Worm (Caenorhabditis elegans) whole organism, L2 larva: Measurements from ENCODE around the gene T19C9.8.

Source experiments
- F13H6.1 ChIP-seq: sonication (generic microtip); optimal IDR thresholded peaks from 2 replicates; lab custom pipeline; 2016; ENCODE audit warnings: missing genetic modification characterization, missing compliant biosample characterization
- R02D3.7 ChIP-seq: fragments of 150-350 bp; optimal IDR thresholded peaks from 2 replicates; lab custom pipeline; 2014; ENCODE audit warnings: missing biosample characterization, missing genetic modification characterization
- ZK546.5 ChIP-seq: sonication (generic microtip); optimal IDR thresholded peaks from 2 replicates; lab custom pipeline; 2017; ENCODE audit warnings: missing biosample characterization, missing genetic modification characterization
- aly-2 ChIP-seq: fragments of 150-350 bp; optimal IDR thresholded peaks from 2 replicates; lab custom pipeline; 2014; ENCODE audit warnings: missing biosample characterization, missing genetic modification characterization
- ama-1 ChIP-seq: fragments of 150-350 bp; optimal IDR thresholded peaks from 2 replicates; lab custom pipeline; 2018; ENCODE audit warnings: inconsistent platforms
- ceh-16 ChIP-seq: fragments of 150-350 bp; optimal IDR thresholded peaks from 2 replicates; lab custom pipeline; 2014; ENCODE audit warnings: missing biosample characterization, missing genetic modification characterization
- crh-2 ChIP-seq: sonication (generic microtip); optimal IDR thresholded peaks from 2 replicates; lab custom pipeline; 2017; ENCODE audit warnings: missing biosample characterization, missing genetic modification characterization
- egl-27 ChIP-seq: sonication (generic microtip); optimal IDR thresholded peaks from 3 replicates; lab custom pipeline; 2017; ENCODE audit warnings: missing biosample characterization, missing genetic modification reagents, missing genetic modification characterization
- elt-1 ChIP-seq: fragments of 150-350 bp; optimal IDR thresholded peaks from 2 replicates; lab custom pipeline; 2014; ENCODE audit warnings: missing biosample characterization, missing genetic modification characterization
- fos-1 ChIP-seq: fragments of 150-350 bp; optimal IDR thresholded peaks from 2 replicates; lab custom pipeline; 2014; ENCODE audit warnings: missing biosample characterization, missing genetic modification characterization
- gmeb-1 ChIP-seq: fragments of 150-350 bp; optimal IDR thresholded peaks from 2 replicates; lab custom pipeline; 2014; ENCODE audit warnings: missing biosample characterization, missing genetic modification characterization
- lin-11 ChIP-seq: fragments of 150-350 bp; sonication (generic microtip); optimal IDR thresholded peaks from 2 replicates; lab custom pipeline; 2014; ENCODE audit warnings: missing biosample characterization, missing genetic modification characterization, inconsistent platforms, mixed read lengths
- lin-13 ChIP-seq: fragments of 150-350 bp; optimal IDR thresholded peaks from 2 replicates; lab custom pipeline; 2014; ENCODE audit warnings: missing biosample characterization, missing genetic modification reagents, missing genetic modification characterization
- lin-39 ChIP-seq: fragments of 150-350 bp; optimal IDR thresholded peaks from 2 replicates; lab custom pipeline; 2014; ENCODE audit warnings: missing biosample characterization, missing genetic modification reagents, missing genetic modification characterization
- lsy-2 ChIP-seq, 2 experiments: fragments of 150-350 bp in 1 of 2; sonication (generic microtip) in 1 of 2; optimal IDR thresholded peaks; 2 replicates each; lab custom pipeline; 2014 to 2017; ENCODE audit warnings: missing biosample characterization in 2 of 2, missing genetic modification characterization in 2 of 2
- mab-5 ChIP-seq: fragments of 150-350 bp; optimal IDR thresholded peaks from 2 replicates; lab custom pipeline; 2014; ENCODE audit warnings: missing biosample characterization, missing genetic modification characterization
- mbf-1 ChIP-seq: sonication (generic microtip); optimal IDR thresholded peaks from 2 replicates; lab custom pipeline; 2017; ENCODE audit warnings: missing biosample characterization, missing genetic modification characterization
- mdl-1 ChIP-seq, 2 experiments: fragments of 150-350 bp in 1 of 2; sonication (generic microtip) in 1 of 2; optimal IDR thresholded peaks; 2 replicates each; lab custom pipeline; 2017; ENCODE audit warnings: missing biosample characterization in 2 of 2, missing genetic modification characterization in 2 of 2
- nhr-10 ChIP-seq: sonication (generic microtip); optimal IDR thresholded peaks from 2 replicates; lab custom pipeline; 2017; ENCODE audit warnings: missing biosample characterization, missing genetic modification characterization
- nhr-11 ChIP-seq: fragments of 150-350 bp; optimal IDR thresholded peaks from 2 replicates; lab custom pipeline; 2014; ENCODE audit warnings: missing biosample characterization, missing genetic modification characterization
- nhr-12 ChIP-seq: fragments of 150-350 bp; optimal IDR thresholded peaks from 2 replicates; lab custom pipeline; 2014; ENCODE audit warnings: missing biosample characterization, missing genetic modification characterization
- nhr-129 ChIP-seq: fragments of 150-350 bp; optimal IDR thresholded peaks from 2 replicates; lab custom pipeline; 2014; ENCODE audit warnings: missing biosample characterization, missing genetic modification characterization
- nhr-21 ChIP-seq: fragments of 150-350 bp; optimal IDR thresholded peaks from 2 replicates; lab custom pipeline; 2014; ENCODE audit warnings: missing biosample characterization, missing genetic modification characterization
- nhr-23 ChIP-seq: fragments of 150-350 bp; optimal IDR thresholded peaks from 2 replicates; lab custom pipeline; 2014; ENCODE audit warnings: missing biosample characterization, missing genetic modification reagents, missing genetic modification characterization
- nhr-237 ChIP-seq: fragments of 150-350 bp; optimal IDR thresholded peaks from 2 replicates; lab custom pipeline; 2014; ENCODE audit warnings: missing biosample characterization, missing genetic modification characterization
- nhr-25 ChIP-seq: fragments of 150-350 bp; sonication (generic microtip); optimal IDR thresholded peaks from 3 replicates; lab custom pipeline; 2014; ENCODE audit warnings: missing biosample characterization, missing genetic modification characterization
- nhr-77 ChIP-seq: fragments of 150-350 bp; optimal IDR thresholded peaks from 2 replicates; lab custom pipeline; 2014; ENCODE audit warnings: missing biosample characterization, missing genetic modification characterization
- peb-1 ChIP-seq: fragments of 150-350 bp; optimal IDR thresholded peaks from 2 replicates; lab custom pipeline; 2014; ENCODE audit warnings: missing biosample characterization, missing genetic modification characterization
- sem-4 ChIP-seq: fragments of 150-350 bp; optimal IDR thresholded peaks from 2 replicates; lab custom pipeline; 2014; ENCODE audit warnings: missing biosample characterization, missing genetic modification reagents, missing genetic modification characterization
- skn-1 ChIP-seq: sonication (generic microtip); optimal IDR thresholded peaks from 2 replicates; lab custom pipeline; 2017; ENCODE audit warnings: missing biosample characterization, missing genetic modification characterization
- sma-3 ChIP-seq: sonication (generic microtip); optimal IDR thresholded peaks from 2 replicates; lab custom pipeline; 2016; ENCODE audit warnings: missing genetic modification reagents, missing genetic modification characterization, missing compliant biosample characterization
- sma-9 ChIP-seq, 2 experiments: fragments of 150-350 bp in 1 of 2; sonication (generic microtip) in 1 of 2; optimal IDR thresholded peaks; 2 replicates each; lab custom pipeline; 2014 to 2016; ENCODE audit warnings: missing genetic modification characterization in 2 of 2, mild to moderate bottlenecking in 1 of 2, missing biosample characterization in 1 of 2, missing compliant biosample characterization in 1 of 2, missing genetic modification reagents in 1 of 2, moderate library complexity in 1 of 2
- snpc-4 ChIP-seq: fragments of 150-350 bp; optimal IDR thresholded peaks from 2 replicates; lab custom pipeline; 2014; ENCODE audit warnings: missing biosample characterization, missing genetic modification characterization
- unc-39 ChIP-seq: fragments of 150-350 bp; optimal IDR thresholded peaks from 2 replicates; lab custom pipeline; 2014; ENCODE audit warnings: missing biosample characterization, missing genetic modification characterization
- unc-55 ChIP-seq: fragments of 150-350 bp; sonication (generic microtip); optimal IDR thresholded peaks from 3 replicates; lab custom pipeline; 2014; ENCODE audit warnings: missing biosample characterization, missing genetic modification reagents, missing genetic modification characterization
- unc-62 ChIP-seq: fragments of 150-350 bp; optimal IDR thresholded peaks from 2 replicates; lab custom pipeline; 2014; ENCODE audit warnings: missing biosample characterization, missing genetic modification reagents, missing genetic modification characterization
- zag-1 ChIP-seq: fragments of 150-350 bp; optimal IDR thresholded peaks from 2 replicates; lab custom pipeline; 2014; ENCODE audit warnings: missing biosample characterization, missing genetic modification characterization
- ztf-11 ChIP-seq: sonication (generic microtip); optimal IDR thresholded peaks from 2 replicates; lab custom pipeline; 2017; ENCODE audit warnings: missing biosample characterization, missing genetic modification characterization
- ztf-4 ChIP-seq: fragments of 150-350 bp; optimal IDR thresholded peaks from 2 replicates; lab custom pipeline; 2014; ENCODE audit warnings: missing biosample characterization, missing genetic modification characterization

Gene T19C9.8

DNA sequence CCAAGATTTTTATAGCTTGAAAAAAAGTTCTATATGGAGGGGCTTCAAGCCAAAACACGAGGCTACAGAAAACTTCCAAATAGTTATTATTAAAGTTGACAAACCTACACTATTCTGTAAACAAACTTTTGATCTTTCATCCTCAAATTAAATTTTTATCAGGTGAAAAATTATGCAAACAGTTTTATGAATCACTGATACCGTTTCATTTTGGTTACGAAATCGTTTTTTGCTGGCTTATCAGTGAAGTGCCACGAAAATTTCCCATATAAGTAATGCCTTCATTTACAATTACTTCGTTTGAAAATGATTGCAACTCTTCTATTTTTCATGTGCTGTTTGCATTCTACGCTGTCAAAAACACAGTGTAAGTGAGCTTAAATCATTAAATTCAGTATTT is at the start of gene T19C9.8:
TSS of gene T19C9.8 (plus strand) at position 299 of the 400 bp plus-strand sequence.
- TF ChIP-seq fos-1 (tag; lab: Kevin White, UChicago): peak; percentile 95
- no peak for TF ChIP-seq lin-11 (tag; lab: Kevin White, UChicago)
- no peak for TF ChIP-seq elt-1 (tag; lab: Kevin White, UChicago)
- TF ChIP-seq gmeb-1 (tag; lab: Kevin White, UChicago): no peak
- no peak for TF ChIP-seq nhr-77 (tag; lab: Kevin White, UChicago)
- TF ChIP-seq ama-1 (lab: Kevin White, UChicago): no peak
- no peak for TF ChIP-seq nhr-10 (tag; lab: Kevin White, UChicago)
- TF ChIP-seq lsy-2 (tag; optimal IDR thresholded peaks at IDR 0.05; lab: Kevin White, UChicago): no peak
- peak; percentile 10 for TF ChIP-seq sma-9 (GFP tag; optimal IDR thresholded peaks at IDR 0.05; lab: Kevin White, UChicago)
- no peak for TF ChIP-seq sma-9 (tag; optimal IDR thresholded peaks at IDR 0.05; lab: Kevin White, UChicago)
- no peak for TF ChIP-seq zag-1 (tag; lab: Kevin White, UChicago)

DNA sequence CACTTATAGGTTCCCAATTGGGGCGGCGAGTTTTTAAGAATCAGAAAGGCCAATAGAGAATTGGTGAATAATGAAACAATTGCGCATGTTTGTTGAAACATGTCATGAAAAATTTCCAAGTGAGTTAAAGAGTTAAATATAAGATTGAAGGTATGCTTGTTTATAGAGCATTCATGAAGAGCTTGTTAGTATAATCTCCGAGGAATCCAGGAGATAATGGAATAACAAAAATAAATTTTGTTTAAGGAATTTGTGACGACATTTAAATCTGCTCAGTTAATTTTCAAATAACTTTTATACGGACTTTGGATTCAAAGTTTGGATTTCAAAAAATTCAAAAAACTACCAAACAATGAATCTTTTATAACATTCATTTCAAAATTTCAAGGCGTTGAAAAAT is 48.5 kb upstream of the T19C9.8 start, which contains the start of gene str-199:
TSS of gene str-199 (minus strand) at position 101 of the 400 bp plus-strand sequence.
- TF ChIP-seq zag-1 (tag; lab: Kevin White, UChicago) (no peak), egl-27 (no peak), ztf-11 (no peak), elt-1 (tag; lab: Kevin White, UChicago) (no peak), ZK546.5 (no peak), gmeb-1 (tag; lab: Kevin White, UChicago) (no peak), nhr-23 (tag; lab: Kevin White, UChicago) (no peak), unc-55 (no peak), crh-2 (no peak), sem-4 (tag; lab: Kevin White, UChicago) (no peak), sma-9 (GFP tag; optimal IDR thresholded peaks at IDR 0.05; lab: Kevin White, UChicago) (no peak), sma-9 (tag; optimal IDR thresholded peaks at IDR 0.05; lab: Kevin White, UChicago) (no peak), ztf-4 (no peak)

DNA sequence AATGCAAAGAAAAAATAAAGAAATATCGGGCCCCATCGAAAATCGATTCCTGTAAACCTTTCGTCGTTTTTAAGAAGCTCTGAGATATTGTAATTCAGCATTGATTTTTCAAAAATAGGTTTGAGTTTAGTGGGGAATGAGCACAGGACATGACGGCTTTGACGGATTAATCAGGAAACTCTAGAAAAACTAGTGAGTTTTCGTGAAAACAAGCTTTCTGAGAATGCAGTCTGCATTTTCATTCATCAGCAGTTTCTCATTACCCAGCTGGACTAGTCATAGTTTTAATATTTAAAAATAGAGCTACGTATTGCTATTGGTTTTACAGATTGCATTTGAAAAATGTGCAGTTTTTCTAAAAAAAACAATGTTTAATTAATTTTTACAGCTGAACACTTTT is 46.7 kb upstream of the T19C9.8 start, which contains the start of gene srz-47:
TSS of gene srz-47 (minus strand) at position 101 of the 400 bp plus-strand sequence.
- TF ChIP-seq nhr-21 (no peak), nhr-10 (tag; lab: Kevin White, UChicago) (no peak), peb-1 (tag; lab: Kevin White, UChicago) (no peak), mdl-1 (tag; optimal IDR thresholded peaks at IDR 0.05; lab: Kevin White, UChicago) (no peak), unc-55 (no peak)

DNA sequence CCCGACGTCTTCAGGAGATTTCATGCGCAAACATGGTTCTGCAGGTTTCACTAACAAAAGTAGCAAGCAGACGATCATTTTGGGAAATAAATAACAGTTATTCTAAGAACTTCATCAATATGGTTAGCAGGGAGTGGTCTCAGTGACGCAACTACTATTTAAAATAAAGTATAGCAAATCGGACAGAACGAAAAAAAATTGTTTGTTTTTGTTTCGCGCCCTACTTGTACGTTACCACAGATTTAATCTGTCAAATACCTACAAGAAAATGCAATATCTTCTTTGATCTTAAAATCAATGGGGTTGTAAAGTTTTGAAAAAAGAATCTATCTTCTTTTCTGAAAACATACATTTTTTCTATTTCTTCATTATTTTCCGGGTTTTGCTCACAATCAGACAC is 40.0 kb upstream of the T19C9.8 start, which contains the start of gene srz-96:
TSS of gene srz-96 (plus strand) at position 301 of the 400 bp plus-strand sequence.
- TF ChIP-seq mbf-1 (tag; lab: Kevin White, UChicago) (no peak), sma-3 (GFP tag; lab: Kevin White, UChicago) (no peak), ztf-11 (no peak), aly-2 (tag; lab: Kevin White, UChicago) (no peak), lin-13 (GFP tag; lab: Kevin White, UChicago) (no peak), mdl-1 (tag; optimal IDR thresholded peaks at IDR 0.05; lab: Kevin White, UChicago) (no peak), egl-27 (no peak), nhr-129 (no peak), nhr-25 (tag; lab: Kevin White, UChicago) (no peak), nhr-21 (no peak), nhr-23 (tag; lab: Kevin White, UChicago) (no peak), ZK546.5 (no peak), unc-62 (no peak)

DNA sequence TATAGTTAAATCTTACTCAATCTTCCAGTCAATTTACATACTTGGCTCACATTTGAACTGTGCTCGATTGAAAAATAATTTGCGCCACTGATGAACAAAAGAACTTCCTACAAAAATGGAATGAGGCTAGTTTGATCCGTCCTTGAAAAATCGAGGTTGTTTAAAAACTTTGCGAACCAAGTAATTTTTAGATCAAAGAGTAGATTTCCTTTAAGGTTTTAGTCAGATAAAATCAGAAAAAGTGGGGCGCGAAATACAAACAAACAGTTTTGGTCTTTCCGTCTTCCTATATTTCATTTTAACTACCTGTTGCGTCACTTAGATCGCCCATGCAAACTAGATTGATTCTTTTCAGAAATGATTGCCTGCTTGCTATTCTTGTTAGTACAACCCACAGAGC is 37.0 kb upstream of the T19C9.8 start, which contains the start of gene Y68A4A.10:
TSS of gene Y68A4A.10 (plus strand) at position 301 of the 400 bp plus-strand sequence.
- TF ChIP-seq sma-9 (GFP tag; optimal IDR thresholded peaks at IDR 0.05; lab: Kevin White, UChicago) (no peak), sma-9 (tag; optimal IDR thresholded peaks at IDR 0.05; lab: Kevin White, UChicago) (no peak), nhr-25 (tag; lab: Kevin White, UChicago) (no peak), skn-1 (tag; lab: Kevin White, UChicago) (no peak), nhr-11 (tag; lab: Kevin White, UChicago) (no peak)

DNA sequence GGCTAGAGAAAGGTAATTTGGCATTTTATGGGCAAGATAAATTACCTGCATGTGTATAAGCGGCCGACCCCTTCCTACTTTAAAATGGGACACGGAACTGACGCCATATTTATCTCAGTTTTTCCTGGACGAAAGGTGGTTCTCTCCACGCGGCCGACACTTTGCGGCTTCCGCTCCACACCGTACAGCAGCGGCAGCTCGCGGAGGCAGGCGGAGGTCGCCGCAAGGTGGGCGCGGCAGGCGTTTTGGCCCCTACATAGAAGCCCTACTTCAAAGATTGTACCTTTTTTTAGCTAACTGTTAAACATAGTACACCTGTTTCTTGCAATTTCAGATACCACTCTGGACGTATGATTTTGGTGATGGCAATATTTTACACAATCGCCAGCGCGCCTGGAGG is 32.4 kb upstream of the T19C9.8 start:
- TF ChIP-seq unc-39 (tag; lab: Kevin White, UChicago) (no peak), nhr-77 (tag; lab: Kevin White, UChicago) (no peak), unc-55 (no peak), crh-2 (no peak), unc-62 (no peak), nhr-12 (tag; lab: Kevin White, UChicago) (no peak), ceh-16 (no peak), R02D3.7 (tag; lab: Kevin White, UChicago) (no peak), snpc-4 (no peak), nhr-237 (tag; lab: Kevin White, UChicago) (no peak), nhr-10 (tag; lab: Kevin White, UChicago) (no peak), lin-39 (tag; lab: Kevin White, UChicago) (no peak), F13H6.1 (tag; lab: Kevin White, UChicago) (no peak), mab-5 (tag; lab: Kevin White, UChicago) (no peak), sma-3 (GFP tag; lab: Kevin White, UChicago) (no peak)
